Fruit fly (Drosophila melanogaster) Kc167 (cell line): ENCODE measurements around the gene CG45690.

ENCODE experiments used
- insv ChIP-seq: fragments of >200 bp; optimal IDR thresholded peaks from 3 replicates; lab custom pipeline; 2018; ENCODE audit warnings: missing external identifiers
- psq ChIP-seq: fragments of >200 bp; optimal IDR thresholded peaks from 2 replicates; lab custom pipeline; 2017; ENCODE audit warnings: missing external identifiers

DNA sequence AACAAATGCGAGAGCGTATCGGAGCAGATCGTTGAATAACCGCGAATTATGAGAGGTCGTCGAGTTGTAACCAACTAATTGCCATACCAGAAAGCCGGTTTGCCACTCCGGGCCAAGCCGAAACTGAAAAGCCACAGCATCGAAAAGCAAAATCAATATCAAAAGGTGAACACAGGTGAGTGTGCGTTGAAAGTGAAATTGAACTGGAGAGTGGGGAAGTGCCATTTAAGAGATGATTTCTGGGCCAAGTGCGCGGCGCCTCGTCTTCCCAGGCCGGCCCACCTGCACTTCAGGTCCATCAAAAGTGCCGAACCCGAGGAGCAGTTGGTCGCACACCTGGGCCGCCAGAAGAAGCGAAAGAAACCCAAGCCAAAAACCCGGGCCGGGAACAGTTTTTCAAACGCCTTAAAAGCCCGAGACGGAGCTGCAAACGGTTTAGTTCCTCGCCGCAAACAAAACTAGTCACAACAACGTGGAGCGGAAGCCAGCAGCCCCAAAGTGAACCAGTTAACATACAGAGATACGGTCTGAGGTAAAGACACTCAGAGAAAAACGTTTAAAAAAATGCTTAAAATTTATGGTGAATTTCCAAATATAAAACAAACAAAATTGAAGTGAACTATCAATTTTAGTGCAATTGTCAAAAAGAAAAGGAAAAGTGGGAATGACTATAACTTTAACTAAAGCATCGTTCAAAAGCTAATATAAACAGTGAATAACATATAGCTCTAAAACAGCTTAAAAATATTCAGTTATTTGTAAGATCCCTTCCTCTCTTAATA, 19.0 kb downstream of the CG45690 start, which contains the start of gene CG17104:
- TF ChIP-seq psq (lab: Kevin White, UChicago) (no peak), insv (lab: Kevin White, UChicago) (no peak)
